Worm (Caenorhabditis elegans) whole organism, L1 larva: ENCODE data around the gene T19D12.2.

ENCODE experiments used
- ama-1 ChIP-seq: fragments of 150-350 bp; optimal IDR thresholded peaks from 2 replicates; lab custom pipeline; 2014
- efl-1 ChIP-seq, 4 experiments: fragments of 150-350 bp; optimal IDR thresholded peaks in 3 of 4; peaks in 1 of 4; 1 replicate in 1 of 4; 2 replicates in 3 of 4; lab custom pipeline; 2014; ENCODE audit warnings: missing biosample characterization in 2 of 4, missing genetic modification characterization in 2 of 4, missing genetic modification reagents in 2 of 4
- efl-3 ChIP-seq: fragments of 200-800 bp; sonication (Bioruptor generic); optimal IDR thresholded peaks from 2 replicates; lab custom pipeline; 2018; ENCODE audit warnings: mild to moderate bottlenecking, missing genetic modification characterization, missing compliant biosample characterization
- egl-27 ChIP-seq, 2 experiments: fragments of 150-350 bp in 1 of 2; sonication (generic microtip); optimal IDR thresholded peaks; 3 replicates each; lab custom pipeline; 2017 to 2018; ENCODE audit warnings: missing biosample characterization in 2 of 2, missing genetic modification characterization in 2 of 2, missing genetic modification reagents in 2 of 2
- elt-3 ChIP-seq, 6 experiments: fragments of 150-350 bp in 1 of 6; sonication (generic microtip); optimal IDR thresholded peaks; 2 replicates each; lab custom pipeline; 2017 to 2018; ENCODE audit warnings: missing biosample characterization in 6 of 6, missing genetic modification characterization in 6 of 6, inconsistent platforms in 1 of 6
- lin-13 ChIP-seq: fragments of 150-350 bp; optimal IDR thresholded peaks from 2 replicates; lab custom pipeline; 2014; ENCODE audit warnings: missing biosample characterization, missing genetic modification reagents, missing genetic modification characterization
- mdl-1 ChIP-seq, 2 experiments: fragments of 150-350 bp; optimal IDR thresholded peaks; 2 replicates each; lab custom pipeline; 2014 to 2017; ENCODE audit warnings: missing biosample characterization in 2 of 2, missing genetic modification characterization in 2 of 2, inconsistent platforms in 1 of 2
- nhr-237 ChIP-seq: fragments of 150-350 bp; optimal IDR thresholded peaks from 2 replicates; lab custom pipeline; 2014; ENCODE audit warnings: missing biosample characterization, missing genetic modification characterization
- nhr-28 ChIP-seq: fragments of 150-350 bp; optimal IDR thresholded peaks from 2 replicates; lab custom pipeline; 2014; ENCODE audit warnings: missing biosample characterization, missing genetic modification characterization
- unc-62 ChIP-seq: fragments of 150-350 bp; optimal IDR thresholded peaks from 2 replicates; lab custom pipeline; 2014; ENCODE audit warnings: missing biosample characterization, missing genetic modification reagents, missing genetic modification characterization
- zip-4 ChIP-seq: fragments of 200-800 bp; sonication (Bioruptor generic); optimal IDR thresholded peaks from 2 replicates; lab custom pipeline; 2018; ENCODE audit warnings: mild to moderate bottlenecking, missing genetic modification characterization, moderate library complexity, missing compliant biosample characterization
- ztf-11 ChIP-seq, 2 experiments: sonication (generic microtip); optimal IDR thresholded peaks; 2 replicates each; lab custom pipeline; 2016 to 2017; ENCODE audit warnings: missing genetic modification characterization in 2 of 2, missing biosample characterization in 1 of 2, missing compliant biosample characterization in 1 of 2

- no peak for TF ChIP-seq unc-62 (GFP tag; lab: Kevin White, UChicago)
- TF ChIP-seq efl-3 (GFP tag; lab: Kevin White, UChicago), result no peak
- no peak for TF ChIP-seq nhr-237
- TF ChIP-seq zip-4 (GFP tag; lab: Kevin White, UChicago), result no peak
- TF ChIP-seq elt-3 (tag; optimal IDR thresholded peaks at IDR 0.05; lab: Kevin White, UChicago), result peak in 1 of 6 experiments; percentile 11
- TF ChIP-seq egl-27 (tag; optimal IDR thresholded peaks at IDR 0.05; lab: Kevin White, UChicago), result no peak
- no peak for TF ChIP-seq mdl-1 (tag; optimal IDR thresholded peaks at IDR 0.05; lab: Kevin White, UChicago)
- TF ChIP-seq lin-13 (GFP tag; lab: Kevin White, UChicago), result no peak
- TF ChIP-seq nhr-28 (tag; lab: Kevin White, UChicago), result no peak
- no peak for TF ChIP-seq ztf-11 (tag; optimal IDR thresholded peaks at IDR 0.05; lab: Kevin White, UChicago)
- no peak for TF ChIP-seq efl-1 (optimal IDR thresholded peaks at IDR 0.05; lab: Kevin White, UChicago)
- no peak for TF ChIP-seq efl-1 (GFP tag; optimal IDR thresholded peaks at IDR 0.05 in 1 of 2; lab: Kevin White, UChicago)
- TF ChIP-seq ama-1 (lab: Kevin White, UChicago), result no peak
These were observed 52.8 kb downstream of the T19D12.2 start, which contains the start of gene dpy-2 for ce11 chrII:6713832-6714342.
